Worm (Caenorhabditis elegans) whole organism, L1 larva: ENCODE data around the gene ugt-60.
A peak's percentile ranks its signal among the peaks of the same experiment; 100 is the strongest.

Experiments
- C04F5.9 ChIP-seq: sonication (generic microtip); optimal IDR thresholded peaks from 2 replicates; lab custom pipeline; 2016; ENCODE audit warnings: missing genetic modification characterization, missing compliant biosample characterization
- C16A3.4 ChIP-seq: fragments of 150-350 bp; optimal IDR thresholded peaks from 2 replicates; lab custom pipeline; 2014; ENCODE audit warnings: missing biosample characterization, missing genetic modification characterization
- Y116A8C.19 ChIP-seq: sonication (generic microtip); optimal IDR thresholded peaks from 2 replicates; lab custom pipeline; 2016; ENCODE audit warnings: missing compliant biosample characterization, missing genetic modification characterization, borderline replicate concordance
- aha-1 ChIP-seq: fragments of 150-350 bp; optimal IDR thresholded peaks from 2 replicates; lab custom pipeline; 2014; ENCODE audit warnings: missing biosample characterization, missing genetic modification characterization
- ama-1 ChIP-seq: fragments of 150-350 bp; optimal IDR thresholded peaks from 2 replicates; lab custom pipeline; 2014
- blmp-1 ChIP-seq: fragments of 150-350 bp; optimal IDR thresholded peaks from 2 replicates; lab custom pipeline; 2014; ENCODE audit warnings: missing biosample characterization, missing genetic modification characterization
- ceh-63 ChIP-seq: fragments of 200-800 bp; sonication (Bioruptor generic); optimal IDR thresholded peaks from 2 replicates; lab custom pipeline; 2018; ENCODE audit warnings: mild to moderate bottlenecking, missing genetic modification characterization, missing compliant biosample characterization
- ceh-8 ChIP-seq: fragments of 200-800 bp; sonication (Bioruptor generic); optimal IDR thresholded peaks from 2 replicates; lab custom pipeline; 2018; ENCODE audit warnings: mild to moderate bottlenecking, missing genetic modification characterization, moderate library complexity, missing compliant biosample characterization
- ceh-90 ChIP-seq: sonication (generic microtip); optimal IDR thresholded peaks from 2 replicates; lab custom pipeline; 2016; ENCODE audit warnings: missing genetic modification characterization, missing compliant biosample characterization
- dpl-1 ChIP-seq, 3 experiments: fragments of 150-350 bp in 2 of 3; sonication (generic microtip) in 1 of 3; optimal IDR thresholded peaks; 2 replicates each; lab custom pipeline; 2014 to 2017; ENCODE audit warnings: missing biosample characterization in 3 of 3, missing genetic modification characterization in 3 of 3, missing genetic modification reagents in 3 of 3
- efl-1 ChIP-seq, 4 experiments: fragments of 150-350 bp; optimal IDR thresholded peaks in 3 of 4; peaks in 1 of 4; 1 replicate in 1 of 4; 2 replicates in 3 of 4; lab custom pipeline; 2014; ENCODE audit warnings: missing biosample characterization in 2 of 4, missing genetic modification characterization in 2 of 4, missing genetic modification reagents in 2 of 4
- efl-3 ChIP-seq: fragments of 200-800 bp; sonication (Bioruptor generic); optimal IDR thresholded peaks from 2 replicates; lab custom pipeline; 2018; ENCODE audit warnings: mild to moderate bottlenecking, missing genetic modification characterization, missing compliant biosample characterization
- egl-13 ChIP-seq: sonication (generic microtip); optimal IDR thresholded peaks from 2 replicates; lab custom pipeline; 2016; ENCODE audit warnings: missing genotype, missing genetic modification reagents, missing genetic modification characterization, missing compliant biosample characterization
- elt-2 ChIP-seq: sonication (generic microtip); optimal IDR thresholded peaks from 2 replicates; lab custom pipeline; 2016; ENCODE audit warnings: missing genetic modification characterization, mild to moderate bottlenecking, inconsistent platforms, missing compliant biosample characterization, missing genetic modification reagents
- ets-5 ChIP-seq: fragments of 200-800 bp; sonication (Bioruptor generic); IDR thresholded peaks from 2 replicates; pipeline ENCODE4 v1.3.6; 2022; ENCODE audit warnings: missing genetic modification characterization, missing compliant biosample characterization
- fkh-10 ChIP-seq: sonication (generic microtip); optimal IDR thresholded peaks from 2 replicates; lab custom pipeline; 2017; ENCODE audit warnings: missing biosample characterization, missing genetic modification reagents, missing genetic modification characterization
- fkh-4 ChIP-seq: sonication (generic microtip); optimal IDR thresholded peaks from 2 replicates; lab custom pipeline; 2016; ENCODE audit warnings: missing compliant biosample characterization, missing genetic modification characterization, borderline replicate concordance
- fos-1 ChIP-seq: fragments of 150-350 bp; optimal IDR thresholded peaks from 2 replicates; lab custom pipeline; 2014; ENCODE audit warnings: missing biosample characterization, missing genetic modification characterization
- grh-1 ChIP-seq: fragments of 200-800 bp; sonication (Bioruptor generic); IDR thresholded peaks from 2 replicates; pipeline ENCODE4 v1.3.6; 2022; ENCODE audit warnings: missing genetic modification reagents, missing genetic modification characterization, missing compliant biosample characterization
- hlh-17 ChIP-seq: fragments of 200-800 bp; sonication (Bioruptor generic); optimal IDR thresholded peaks from 2 replicates; lab custom pipeline; 2018; ENCODE audit warnings: missing genetic modification characterization, mild to moderate bottlenecking, missing compliant biosample characterization, moderate library complexity, borderline replicate concordance
- hpl-2 ChIP-seq: fragments of 150-350 bp; optimal IDR thresholded peaks from 2 replicates; lab custom pipeline; 2014; ENCODE audit warnings: missing biosample characterization, missing genetic modification reagents, missing genetic modification characterization
- irx-1 ChIP-seq: sonication (generic microtip); optimal IDR thresholded peaks from 2 replicates; lab custom pipeline; 2016; ENCODE audit warnings: missing genetic modification characterization, missing compliant biosample characterization
- isw-1 ChIP-seq: fragments of 200-800 bp; sonication (Bioruptor generic); IDR thresholded peaks from 2 replicates; pipeline ENCODE4 v1.3.6; 2022; ENCODE audit warnings: missing genetic modification characterization, missing compliant biosample characterization
- lin-13 ChIP-seq: fragments of 150-350 bp; optimal IDR thresholded peaks from 2 replicates; lab custom pipeline; 2014; ENCODE audit warnings: missing biosample characterization, missing genetic modification reagents, missing genetic modification characterization
- lin-14 ChIP-seq: fragments of 200-800 bp; sonication (Bioruptor generic); optimal IDR thresholded peaks from 2 replicates; lab custom pipeline; 2018; ENCODE audit warnings: mild to moderate bottlenecking, missing genetic modification characterization, moderate library complexity, missing compliant biosample characterization
- lin-15B ChIP-seq: fragments of 150-350 bp; sonication (generic microtip); optimal IDR thresholded peaks from 3 replicates; lab custom pipeline; 2014; ENCODE audit warnings: missing biosample characterization, missing genetic modification characterization
- lin-35 ChIP-seq, 2 experiments: fragments of 150-350 bp; optimal IDR thresholded peaks; 2 replicates each; lab custom pipeline; 2014; ENCODE audit warnings: missing biosample characterization in 2 of 2, missing genetic modification characterization in 2 of 2, missing genetic modification reagents in 2 of 2
- lsy-2 ChIP-seq, 2 experiments: fragments of 150-350 bp; optimal IDR thresholded peaks; 2 replicates each; lab custom pipeline; 2014; ENCODE audit warnings: missing biosample characterization in 2 of 2, missing genetic modification characterization in 2 of 2
- mef-2 ChIP-seq: fragments of 150-350 bp; optimal IDR thresholded peaks from 2 replicates; lab custom pipeline; 2014; ENCODE audit warnings: missing biosample characterization, missing genetic modification characterization
- mep-1 ChIP-seq: fragments of 150-350 bp; optimal IDR thresholded peaks from 2 replicates; lab custom pipeline; 2014; ENCODE audit warnings: missing biosample characterization, missing genetic modification characterization
- nhr-11 ChIP-seq: fragments of 150-350 bp; optimal IDR thresholded peaks from 2 replicates; lab custom pipeline; 2014; ENCODE audit warnings: missing biosample characterization, missing genetic modification characterization
- nhr-12 ChIP-seq: sonication (generic microtip); optimal IDR thresholded peaks from 2 replicates; lab custom pipeline; 2017; ENCODE audit warnings: missing biosample characterization, missing genetic modification characterization
- nhr-20 ChIP-seq: sonication (generic microtip); optimal IDR thresholded peaks from 2 replicates; lab custom pipeline; 2016; ENCODE audit warnings: mild to moderate bottlenecking, missing genetic modification characterization, missing compliant biosample characterization
- nhr-28 ChIP-seq: fragments of 150-350 bp; optimal IDR thresholded peaks from 2 replicates; lab custom pipeline; 2014; ENCODE audit warnings: missing biosample characterization, missing genetic modification characterization
- nhr-47 ChIP-seq: sonication (generic microtip); optimal IDR thresholded peaks from 2 replicates; lab custom pipeline; 2016; ENCODE audit warnings: mild to moderate bottlenecking, missing genetic modification characterization, moderate library complexity, missing compliant biosample characterization
- nhr-71 ChIP-seq: sonication (generic microtip); optimal IDR thresholded peaks from 2 replicates; lab custom pipeline; 2016; ENCODE audit warnings: mild to moderate bottlenecking, missing genetic modification characterization, moderate library complexity, missing compliant biosample characterization
- nhr-76 ChIP-seq: sonication (generic microtip); optimal IDR thresholded peaks from 2 replicates; lab custom pipeline; 2017; ENCODE audit warnings: missing biosample characterization, missing genetic modification characterization
- nhr-77 ChIP-seq: fragments of 150-350 bp; optimal IDR thresholded peaks from 2 replicates; lab custom pipeline; 2014; ENCODE audit warnings: missing biosample characterization, missing genetic modification characterization
- nhr-85 ChIP-seq: sonication (generic microtip); peaks from one replicate; lab custom pipeline; 2016; ENCODE audit warnings: missing genetic modification characterization, inconsistent platforms, missing compliant biosample characterization
- snpc-4 ChIP-seq: fragments of 150-350 bp; optimal IDR thresholded peaks from 2 replicates; lab custom pipeline; 2014; ENCODE audit warnings: missing biosample characterization, missing genetic modification characterization
- snu-23 ChIP-seq: sonication (generic microtip); optimal IDR thresholded peaks from 2 replicates; lab custom pipeline; 2016; ENCODE audit warnings: missing genetic modification characterization, missing compliant biosample characterization
- sptf-1 ChIP-seq: fragments of 150-350 bp; optimal IDR thresholded peaks from 2 replicates; lab custom pipeline; 2014; ENCODE audit warnings: missing biosample characterization, missing genetic modification characterization
- sup-37 ChIP-seq: fragments of 200-800 bp; sonication (Bioruptor generic); optimal IDR thresholded peaks from 2 replicates; lab custom pipeline; 2018; ENCODE audit warnings: mild to moderate bottlenecking, missing genetic modification characterization, missing compliant biosample characterization
- unc-130 ChIP-seq: fragments of 150-350 bp; optimal IDR thresholded peaks from 2 replicates; lab custom pipeline; 2017; ENCODE audit warnings: missing biosample characterization, missing genetic modification characterization, inconsistent platforms
- unc-30 ChIP-seq: sonication (generic microtip); optimal IDR thresholded peaks from 2 replicates; lab custom pipeline; 2017; ENCODE audit warnings: missing biosample characterization, missing genetic modification characterization
- unc-86 ChIP-seq: sonication (generic microtip); optimal IDR thresholded peaks from 2 replicates; lab custom pipeline; 2016; ENCODE audit warnings: missing genetic modification characterization, missing compliant biosample characterization
- unc-98 ChIP-seq: fragments of 200-800 bp; sonication (Bioruptor generic); IDR thresholded peaks from 2 replicates; pipeline ENCODE4 v1.3.6; 2022; ENCODE audit warnings: missing genetic modification characterization, missing compliant biosample characterization
- vab-15 ChIP-seq: sonication (generic microtip); optimal IDR thresholded peaks from 2 replicates; lab custom pipeline; 2017; ENCODE audit warnings: missing genotype, mild to moderate bottlenecking, missing genetic modification characterization, missing compliant biosample characterization
- zag-1 ChIP-seq: fragments of 150-350 bp; optimal IDR thresholded peaks from 2 replicates; lab custom pipeline; 2014; ENCODE audit warnings: missing biosample characterization, missing genetic modification characterization

The ugt-60 gene

DNA sequence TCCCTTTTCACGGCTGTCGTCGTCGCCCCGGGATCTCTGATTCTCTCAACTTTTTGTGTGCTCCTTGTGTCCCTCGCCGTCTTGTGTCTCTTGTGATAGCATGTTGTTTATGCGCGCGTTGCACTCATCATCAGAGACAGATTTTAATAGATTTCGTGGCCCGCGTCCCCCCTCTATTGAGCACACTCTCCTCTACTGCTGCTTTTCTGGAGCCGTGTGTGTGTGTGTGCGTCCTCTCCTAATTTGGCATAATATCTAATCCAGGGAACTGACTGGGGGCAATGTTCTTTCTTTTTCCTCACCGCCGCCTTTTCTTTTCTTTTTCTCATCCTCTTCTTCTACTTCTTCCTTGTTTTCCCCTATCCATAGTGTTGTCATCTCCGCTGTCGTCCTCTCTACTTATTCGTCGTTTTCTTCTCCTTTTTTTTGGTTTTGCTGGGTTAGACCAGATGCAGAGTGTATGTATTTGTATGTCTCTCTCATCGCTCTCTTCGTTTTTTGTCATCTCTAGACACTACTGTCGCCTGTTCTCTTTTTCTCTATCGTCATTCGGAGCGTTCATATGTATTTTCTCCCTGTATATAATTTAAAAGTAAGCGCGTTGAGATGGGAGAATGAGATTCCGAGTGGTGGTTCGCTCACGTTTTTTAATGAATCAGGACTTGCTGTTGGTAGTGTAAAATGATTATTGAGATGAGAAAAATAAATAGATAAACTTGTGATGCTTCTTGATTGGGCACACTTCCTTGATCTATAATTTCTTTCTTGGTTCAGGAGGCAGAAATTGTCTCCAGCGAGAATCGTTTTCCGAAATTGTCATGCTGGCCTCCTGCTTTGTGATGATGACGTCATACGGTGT is 25.1 kb upstream of the ugt-60 start (continued):
- TF ChIP-seq ceh-63 (GFP tag; lab: Kevin White, UChicago) (no peak), aha-1 (tag; lab: Kevin White, UChicago) (no peak), sptf-1 (tag; lab: Kevin White, UChicago) (no peak), fkh-10 (peak; percentile 38), efl-1 (optimal IDR thresholded peaks at IDR 0.05; lab: Kevin White, UChicago) (no peak), efl-1 (GFP tag; optimal IDR thresholded peaks at IDR 0.05 in 1 of 2; lab: Kevin White, UChicago) (peak in 1 of 2 experiments; percentile 61), fkh-4 (tag; lab: Kevin White, UChicago) (no peak), elt-2 (tag; lab: Kevin White, UChicago) (no peak), fos-1 (tag; lab: Kevin White, UChicago) (no peak), mef-2 (tag; lab: Kevin White, UChicago) (no peak), lin-35 (GFP tag; optimal IDR thresholded peaks at IDR 0.05; lab: Kevin White, UChicago) (peak; percentile 14 to 25), Y116A8C.19 (tag; lab: Kevin White, UChicago) (no peak), efl-3 (GFP tag; lab: Kevin White, UChicago) (no peak), nhr-12 (no peak), dpl-1 (GFP tag; optimal IDR thresholded peaks at IDR 0.05; lab: Kevin White, UChicago) (peak in 1 of 3 experiments; percentile 6), lin-13 (GFP tag; lab: Kevin White, UChicago) (peak; percentile 40), unc-86 (tag; lab: Kevin White, UChicago) (peak; percentile 59), egl-13 (peak; percentile 30), irx-1 (tag; lab: Kevin White, UChicago) (no peak), grh-1 (no peak), ceh-8 (GFP tag; lab: Kevin White, UChicago) (peak; percentile 70), nhr-47 (tag; lab: Kevin White, UChicago) (peak; percentile 62), lsy-2 (tag; optimal IDR thresholded peaks at IDR 0.05; lab: Kevin White, UChicago) (peak in 1 of 2 experiments; percentile 67), unc-30 (tag; lab: Kevin White, UChicago) (no peak), nhr-28 (tag; lab: Kevin White, UChicago) (no peak), snpc-4 (tag; lab: Kevin White, UChicago) (no peak), unc-130 (tag; lab: Kevin White, UChicago) (no peak), blmp-1 (tag; lab: Kevin White, UChicago) (peak; percentile 90), sup-37 (GFP tag; lab: Kevin White, UChicago) (no peak), nhr-20 (tag; lab: Kevin White, UChicago) (peak; percentile 24), nhr-77 (no peak), hpl-2 (GFP tag; lab: Kevin White, UChicago) (no peak), hlh-17 (GFP tag; lab: Kevin White, UChicago) (no peak), C04F5.9 (no peak), lin-15B (no peak), isw-1 (GFP tag; lab: Robert Waterston, UW) (no peak; the same call in 1 of the 2 replicates), nhr-11 (tag; lab: Kevin White, UChicago) (no peak), ceh-90 (tag; lab: Kevin White, UChicago) (no peak), ama-1 (lab: Kevin White, UChicago) (no peak), nhr-76 (tag; lab: Kevin White, UChicago) (no peak), nhr-71 (tag; lab: Kevin White, UChicago) (peak; percentile 51), vab-15 (no peak), C16A3.4 (tag; lab: Kevin White, UChicago) (no peak), mep-1 (tag; lab: Kevin White, UChicago) (peak; percentile 55), zag-1 (tag; lab: Kevin White, UChicago) (no peak), snu-23 (GFP tag; lab: Kevin White, UChicago) (peak; percentile 37), ets-5 (GFP tag; lab: Robert Waterston, UW) (no peak), lin-14 (peak; percentile 89), unc-98 (GFP tag; lab: Robert Waterston, UW) (no peak), nhr-85 (peak; percentile 47)
